Worm (Caenorhabditis elegans) whole organism, mixed stage, embryonic: ENCODE measurements around the gene T12G3.2.

Experiments
- M03D4.4 ChIP-seq: sonication (generic microtip); optimal IDR thresholded peaks from 2 replicates; lab custom pipeline; 2017; ENCODE audit warnings: mild to moderate bottlenecking, missing genetic modification characterization, missing compliant biosample characterization
- bed-3 ChIP-seq: fragments of 200-800 bp; sonication (Bioruptor generic); optimal IDR thresholded peaks from 3 replicates; lab custom pipeline; 2018; ENCODE audit warnings: mild to moderate bottlenecking, missing genetic modification characterization, moderate library complexity, missing compliant biosample characterization
- blmp-1 ChIP-seq: fragments of 150-350 bp; optimal IDR thresholded peaks from 2 replicates; lab custom pipeline; 2014; ENCODE audit warnings: missing biosample characterization, missing genetic modification characterization
- ceh-39 ChIP-seq: fragments of 150-350 bp; optimal IDR thresholded peaks from 2 replicates; lab custom pipeline; 2014; ENCODE audit warnings: missing biosample characterization, missing genetic modification characterization
- ceh-83 ChIP-seq: fragments of 200-800 bp; sonication (Bioruptor generic); optimal IDR thresholded peaks from 2 replicates; lab custom pipeline; 2018; ENCODE audit warnings: mild to moderate bottlenecking, missing genetic modification characterization, missing compliant biosample characterization
- elt-1 ChIP-seq: sonication (generic microtip); optimal IDR thresholded peaks from 2 replicates; lab custom pipeline; 2017; ENCODE audit warnings: missing genetic modification characterization, mild to moderate bottlenecking, missing compliant biosample characterization, antibody characterized with exemption, moderate library complexity, borderline replicate concordance; ENCODE audit not compliant: insufficient read depth
- elt-3 ChIP-seq: fragments of 150-350 bp; optimal IDR thresholded peaks from 2 replicates; lab custom pipeline; 2014; ENCODE audit warnings: missing biosample characterization, missing genetic modification characterization
- hlh-1 ChIP-seq: fragments of 150-350 bp; optimal IDR thresholded peaks from 2 replicates; lab custom pipeline; 2014; ENCODE audit warnings: missing biosample characterization, missing genetic modification reagents, missing genetic modification characterization
- lin-13 ChIP-seq: fragments of 150-350 bp; optimal IDR thresholded peaks from 2 replicates; lab custom pipeline; 2014; ENCODE audit warnings: missing biosample characterization, missing genetic modification characterization
- lin-32 ChIP-seq: fragments of 200-800 bp; sonication (Bioruptor generic); optimal IDR thresholded peaks from 2 replicates; lab custom pipeline; 2018; ENCODE audit warnings: mild to moderate bottlenecking, missing genetic modification characterization, missing compliant biosample characterization
- lsy-2 ChIP-seq: fragments of 150-350 bp; optimal IDR thresholded peaks from 2 replicates; lab custom pipeline; 2014; ENCODE audit warnings: missing biosample characterization, missing genetic modification characterization
- mab-5 ChIP-seq: fragments of 150-350 bp; optimal IDR thresholded peaks from 2 replicates; lab custom pipeline; 2014; ENCODE audit warnings: missing biosample characterization, missing genetic modification characterization
- mep-1 ChIP-seq: fragments of 150-350 bp; optimal IDR thresholded peaks from 2 replicates; lab custom pipeline; 2017; ENCODE audit warnings: missing biosample characterization, missing genetic modification reagents, missing genetic modification characterization, inconsistent platforms
- mls-2 ChIP-seq: sonication (generic microtip); optimal IDR thresholded peaks from 2 replicates; lab custom pipeline; 2016; ENCODE audit warnings: mild to moderate bottlenecking, missing genetic modification characterization, moderate library complexity, missing compliant biosample characterization
- nhr-2 ChIP-seq: fragments of 150-350 bp; optimal IDR thresholded peaks from 2 replicates; lab custom pipeline; 2014; ENCODE audit warnings: missing biosample characterization, missing genetic modification characterization
- nhr-237 ChIP-seq: fragments of 150-350 bp; optimal IDR thresholded peaks from 2 replicates; lab custom pipeline; 2014; ENCODE audit warnings: missing biosample characterization, missing genetic modification characterization
- pha-4 ChIP-seq: fragments of 150-350 bp; optimal IDR thresholded peaks from 2 replicates; lab custom pipeline; 2018; ENCODE audit warnings: missing biosample characterization, missing genetic modification reagents, missing genetic modification characterization
- sem-2 ChIP-seq: fragments of 200-800 bp; sonication (Bioruptor generic); optimal IDR thresholded peaks from 2 replicates; lab custom pipeline; 2018; ENCODE audit warnings: mild to moderate bottlenecking, missing genetic modification characterization, missing compliant biosample characterization
- tbx-8 ChIP-seq: fragments of 200-800 bp; sonication (Bioruptor generic); optimal IDR thresholded peaks from 2 replicates; lab custom pipeline; 2018; ENCODE audit warnings: mild to moderate bottlenecking, missing genetic modification characterization, moderate library complexity, missing compliant biosample characterization
- unc-120 ChIP-seq: sonication (generic microtip); optimal IDR thresholded peaks from 2 replicates; lab custom pipeline; 2017; ENCODE audit warnings: missing genetic modification characterization, missing compliant biosample characterization; ENCODE audit not compliant: poor library complexity, severe bottlenecking
- unc-62 ChIP-seq: fragments of 150-350 bp; optimal IDR thresholded peaks from 2 replicates; lab custom pipeline; 2014; ENCODE audit warnings: missing biosample characterization, missing genetic modification reagents, missing genetic modification characterization
- zip-8 ChIP-seq: fragments of 150-350 bp; optimal IDR thresholded peaks from 2 replicates; lab custom pipeline; 2014; ENCODE audit warnings: missing biosample characterization, missing genetic modification characterization

Gene T12G3.2

DNA sequence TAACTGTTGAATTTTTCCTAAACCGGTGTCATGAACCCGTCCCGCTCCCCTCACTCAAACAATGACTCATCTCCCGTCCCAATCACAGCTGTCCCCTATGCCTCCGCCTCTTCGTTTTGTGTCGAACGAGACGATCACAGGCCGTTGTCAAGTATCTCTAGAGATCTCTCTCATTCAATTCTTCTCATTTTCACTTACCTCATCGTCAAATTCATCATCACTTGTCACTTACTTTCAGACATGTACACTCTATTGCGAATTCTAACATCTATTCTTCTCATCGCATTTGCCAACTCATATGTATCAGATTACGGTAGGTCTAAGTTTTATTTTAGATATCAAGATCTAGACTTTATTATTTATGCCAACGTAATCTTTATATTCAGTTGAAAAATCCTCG, 10.7 kb upstream of the T12G3.2 start, which contains the start of gene K08E4.3:
Gene K08E4.3, plus strand, starts transcription at position 235 of the 400 bp plus-strand sequence.
- TF ChIP-seq unc-120 (tag; lab: Kevin White, UChicago) (peak; percentile 18), lsy-2 (tag; lab: Kevin White, UChicago) (no peak), hlh-1 (tag; lab: Kevin White, UChicago) (peak; percentile 30), ceh-39 (tag; lab: Kevin White, UChicago) (no peak), unc-62 (GFP tag; lab: Kevin White, UChicago) (peak; percentile 77)

DNA sequence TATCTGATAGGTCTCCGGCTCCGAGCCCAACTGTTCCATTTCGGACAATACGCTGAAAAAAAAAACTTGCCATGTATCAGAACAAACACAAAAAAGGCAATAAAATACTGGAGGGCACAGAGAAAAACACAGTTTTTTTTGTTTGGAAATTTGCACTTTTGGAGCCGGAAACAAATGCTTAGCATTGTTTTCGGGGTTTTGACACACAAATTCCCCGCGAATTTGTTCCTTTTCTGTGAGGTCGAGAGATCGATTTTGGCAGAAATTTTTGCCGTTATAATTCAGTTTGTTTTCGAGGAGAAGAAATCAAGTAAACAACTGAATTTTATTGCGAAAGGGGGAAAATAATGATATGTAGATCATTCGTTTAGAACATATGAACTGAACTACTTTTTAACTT, 9.8 kb upstream of the T12G3.2 start, which contains the start of gene K08E4.2:
Gene K08E4.2, minus strand, starts transcription at position 54 of the 400 bp plus-strand sequence.
- TF ChIP-seq tbx-8 (GFP tag; lab: Kevin White, UChicago) (no peak), unc-62 (GFP tag; lab: Kevin White, UChicago) (no peak), sem-2 (GFP tag; lab: Kevin White, UChicago) (no peak), ceh-39 (tag; lab: Kevin White, UChicago) (no peak), hlh-1 (tag; lab: Kevin White, UChicago) (no peak), lin-13 (tag; lab: Kevin White, UChicago) (no peak), nhr-2 (tag; lab: Kevin White, UChicago) (no peak), unc-120 (tag; lab: Kevin White, UChicago) (no peak), elt-3 (no peak), mep-1 (no peak), bed-3 (GFP tag; lab: Kevin White, UChicago) (no peak), lin-32 (GFP tag; lab: Kevin White, UChicago) (no peak), ceh-83 (no peak), elt-1 (tag; lab: Kevin White, UChicago) (no peak)

- TF ChIP-seq mab-5 (tag; lab: Kevin White, UChicago) (no peak), unc-120 (tag; lab: Kevin White, UChicago) (no peak), mls-2 (tag; lab: Kevin White, UChicago) (no peak), nhr-237 (tag; lab: Kevin White, UChicago) (no peak)
These were observed 5.7 kb upstream of the T12G3.2 start for ce11 chrIV:12052461-12052860.

ce11 chrIV:12051049-12051792, 4.5 kb upstream of the T12G3.2 start, which contains the start of the genes bre-5 and spt-5:
bre-5 (minus strand) TSS chrIV:12051215.
spt-5 (plus strand) TSS chrIV:12051491.
- TF ChIP-seq zip-8 (tag; lab: Kevin White, UChicago) (no peak), M03D4.4 (peak; percentile 6), lsy-2 (tag; lab: Kevin White, UChicago) (peak; percentile 44), blmp-1 (tag; lab: Kevin White, UChicago) (no peak)

DNA sequence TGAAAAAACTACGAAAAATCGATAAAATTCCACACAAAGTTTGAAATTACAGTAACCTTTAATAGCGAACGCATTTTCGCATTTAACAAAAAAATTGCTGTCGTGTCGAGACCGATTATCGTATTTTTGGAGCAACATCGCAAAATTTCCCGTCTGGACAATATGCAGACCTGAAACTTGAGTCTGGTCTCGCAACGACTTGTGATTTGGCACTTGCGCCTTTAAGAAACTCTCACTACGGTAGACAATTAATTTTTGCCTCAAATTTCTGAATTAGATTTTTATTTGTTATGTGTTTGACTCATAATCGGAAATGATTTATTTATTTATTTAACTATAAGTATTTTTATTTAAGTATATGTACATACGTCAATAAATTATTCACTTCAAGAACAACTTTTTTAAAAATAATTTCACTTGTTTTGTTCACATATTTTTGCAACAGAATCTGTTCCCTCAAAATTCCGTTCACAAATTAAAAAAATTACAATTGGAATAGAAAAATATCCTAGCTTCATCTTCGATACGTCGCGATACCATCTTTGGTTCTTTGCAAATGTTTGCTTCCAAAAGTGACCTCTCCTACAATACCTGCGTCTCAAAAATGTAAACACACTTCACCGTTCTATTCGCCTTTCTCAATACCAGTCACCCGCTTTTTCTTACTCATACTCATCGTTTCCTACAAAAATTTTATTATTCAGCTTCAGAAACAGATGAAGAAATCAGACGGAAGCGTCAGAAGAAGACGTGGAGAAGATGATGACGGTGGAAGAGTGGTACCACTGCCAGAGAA, 983 bp upstream of the T12G3.2 start, which contains the start of gene T12G3.4:
Gene T12G3.4, plus strand, starts transcription at position 705 of the 796 bp plus-strand sequence.
- TF ChIP-seq elt-3 (no peak), lin-32 (GFP tag; lab: Kevin White, UChicago) (no peak), pha-4 (peak; percentile 57)
- TF ChIP-seq, all 35 proteins: peak for 1

- TF ChIP-seq mab-5 (tag; lab: Kevin White, UChicago) (no peak), lin-32 (GFP tag; lab: Kevin White, UChicago) (no peak), elt-1 (tag; lab: Kevin White, UChicago) (peak; percentile 42), zip-8 (tag; lab: Kevin White, UChicago) (peak; percentile 84)
These were observed 1.7 kb downstream of the T12G3.2 start for ce11 chrIV:12044844-12045738.
